Fruit fly (Drosophila melanogaster): Measurements from ENCODE around the gene AdipoR.

AdipoR gene

DNA sequence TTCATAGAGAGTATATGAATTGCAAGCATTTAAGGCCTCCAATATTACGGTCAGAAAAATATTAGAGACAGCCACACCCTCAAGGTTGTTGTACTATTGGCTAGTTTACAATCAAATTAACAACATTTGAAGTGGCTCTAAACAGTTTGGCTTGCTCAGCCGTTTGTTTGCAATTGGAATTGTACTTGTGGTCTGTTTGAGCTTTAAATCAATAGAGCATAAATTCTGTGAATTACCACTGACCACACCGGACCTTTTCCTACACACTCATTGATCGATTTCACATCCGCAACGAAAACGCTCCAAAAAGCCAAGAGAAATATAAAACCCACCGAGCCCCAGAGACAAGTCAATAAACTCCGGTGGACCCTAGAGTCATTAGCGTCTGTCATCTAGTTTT, 25.9 kb upstream of the AdipoR start:
- TF ChIP-seq Hr83 (GFP tag; optimal IDR thresholded peaks at IDR 0.05; ENCODE audit: poor library complexity, severe bottlenecking) (no peak), jim (GFP tag; optimal IDR thresholded peaks at IDR 0.05) (no peak), brk (GFP tag; optimal IDR thresholded peaks at IDR 0.05) (no peak), CG32264 (GFP tag; optimal IDR thresholded peaks at IDR 0.05) (no peak), CrebA (GFP tag; optimal IDR thresholded peaks at IDR 0.05; ENCODE audit: borderline replicate concordance) (no peak), Hnf4 (GFP tag; optimal IDR thresholded peaks at IDR 0.05) (no peak), usp (GFP tag; optimal IDR thresholded peaks at IDR 0.05) (no peak), sv (GFP tag; optimal IDR thresholded peaks at IDR 0.05) (no peak), foxo (GFP tag; optimal IDR thresholded peaks at IDR 0.05) (no peak), HLH106 (tag; optimal IDR thresholded peaks at IDR 0.05) (no peak), Dfd (GFP tag; optimal IDR thresholded peaks at IDR 0.05) (no peak), CG9705 (GFP tag; optimal IDR thresholded peaks at IDR 0.05) (no peak)

DNA sequence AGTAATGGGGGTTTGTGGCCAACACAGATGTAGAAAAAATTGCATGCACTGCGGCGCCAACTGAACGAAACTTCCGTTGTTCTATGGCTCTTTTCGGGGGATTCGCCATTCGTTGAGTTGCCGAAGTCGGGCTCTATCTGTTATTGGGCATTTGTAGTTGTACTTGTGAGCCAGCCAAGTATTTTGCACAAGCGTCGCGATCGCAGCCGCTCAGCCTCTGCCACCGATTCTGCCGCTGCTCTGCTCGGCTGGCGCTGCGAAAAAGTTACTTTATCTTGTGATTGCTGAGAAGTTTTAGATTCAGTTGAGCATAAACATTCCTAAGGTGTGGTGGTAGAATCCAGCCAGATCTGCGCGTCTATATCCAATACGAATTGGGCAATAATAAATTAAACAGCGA, 22.2 kb upstream of the AdipoR start, which contains the start of gene CG33110:
CG33110 (plus strand) TSS at position 301 of the 400 bp plus-strand sequence.
- TF ChIP-seq ey (GFP tag; optimal IDR thresholded peaks at IDR 0.05) (no peak), dmrt93B (GFP tag; optimal IDR thresholded peaks at IDR 0.05) (no peak), Vsx2 (GFP tag; optimal IDR thresholded peaks at IDR 0.05; ENCODE audit: partially characterized antibody) (no peak), psq (GFP tag; optimal IDR thresholded peaks at IDR 0.05) (no peak), tai (GFP tag; optimal IDR thresholded peaks at IDR 0.05) (no peak), CG9705 (GFP tag; optimal IDR thresholded peaks at IDR 0.05) (no peak), Mio (GFP tag; optimal IDR thresholded peaks at IDR 0.05) (no peak), Jra (GFP tag; optimal IDR thresholded peaks at IDR 0.05) (no peak), dsf (GFP tag; optimal IDR thresholded peaks at IDR 0.05; ENCODE audit: borderline replicate concordance) (no peak), HLH106 (tag; optimal IDR thresholded peaks at IDR 0.05) (no peak), br (GFP tag; optimal IDR thresholded peaks at IDR 0.05) (no peak), lola (GFP tag; optimal IDR thresholded peaks at IDR 0.05) (no peak), Myc (optimal IDR thresholded peaks at IDR 0.05) (no peak), woc (GFP tag; optimal IDR thresholded peaks at IDR 0.05) (no peak)

DNA sequence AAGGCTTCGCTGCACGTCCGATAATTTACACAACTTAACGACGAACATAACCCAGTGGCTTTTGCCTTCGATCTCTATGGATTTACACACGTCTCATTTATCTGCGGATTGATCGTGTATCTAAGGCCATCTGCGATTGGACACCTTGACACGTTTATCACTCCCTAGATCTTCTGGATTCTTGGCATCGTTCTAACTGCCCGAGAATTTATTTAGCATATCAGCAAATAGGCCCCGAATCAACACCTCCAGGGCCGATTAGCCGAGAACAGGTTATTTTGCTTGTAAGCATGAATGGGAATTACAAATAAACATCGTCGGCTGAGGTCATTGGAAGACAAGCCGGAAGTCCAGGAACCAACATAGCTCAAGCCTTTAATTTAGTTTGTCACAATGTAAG, 20.9 kb upstream of the AdipoR start:
- no peak for TF ChIP-seq Jra (GFP tag; optimal IDR thresholded peaks at IDR 0.05)
- no peak for TF ChIP-seq OdsH (GFP tag; optimal IDR thresholded peaks at IDR 0.05)
- TF ChIP-seq jim (GFP tag; optimal IDR thresholded peaks at IDR 0.05), result no peak
- no peak for TF ChIP-seq fru (GFP tag; optimal IDR thresholded peaks at IDR 0.05)
- no peak for TF ChIP-seq sv (GFP tag; optimal IDR thresholded peaks at IDR 0.05)
- no peak for TF ChIP-seq Myc (optimal IDR thresholded peaks at IDR 0.05)
- no peak for TF ChIP-seq lola (GFP tag; optimal IDR thresholded peaks at IDR 0.05)
- TF ChIP-seq br (GFP tag; optimal IDR thresholded peaks at IDR 0.05), result no peak
- no peak for TF ChIP-seq Hr83 (GFP tag; optimal IDR thresholded peaks at IDR 0.05; ENCODE audit: poor library complexity, severe bottlenecking)
- TF ChIP-seq psq (GFP tag; optimal IDR thresholded peaks at IDR 0.05), result no peak
- TF ChIP-seq Sp1 (GFP tag; optimal IDR thresholded peaks at IDR 0.05), result no peak
- no peak for TF ChIP-seq dsf (GFP tag; optimal IDR thresholded peaks at IDR 0.05; ENCODE audit: borderline replicate concordance)
- no peak for TF ChIP-seq pan (optimal IDR thresholded peaks at IDR 0.05)
- TF ChIP-seq Vsx2 (GFP tag; optimal IDR thresholded peaks at IDR 0.05; ENCODE audit: partially characterized antibody), result no peak
- TF ChIP-seq woc (GFP tag; optimal IDR thresholded peaks at IDR 0.05), result no peak
- TF ChIP-seq sage (GFP tag; optimal IDR thresholded peaks at IDR 0.05), result no peak
- no peak for TF ChIP-seq Rel (GFP tag; optimal IDR thresholded peaks at IDR 0.05)
- TF ChIP-seq Rel (tag; optimal IDR thresholded peaks at IDR 0.05), result no peak

DNA sequence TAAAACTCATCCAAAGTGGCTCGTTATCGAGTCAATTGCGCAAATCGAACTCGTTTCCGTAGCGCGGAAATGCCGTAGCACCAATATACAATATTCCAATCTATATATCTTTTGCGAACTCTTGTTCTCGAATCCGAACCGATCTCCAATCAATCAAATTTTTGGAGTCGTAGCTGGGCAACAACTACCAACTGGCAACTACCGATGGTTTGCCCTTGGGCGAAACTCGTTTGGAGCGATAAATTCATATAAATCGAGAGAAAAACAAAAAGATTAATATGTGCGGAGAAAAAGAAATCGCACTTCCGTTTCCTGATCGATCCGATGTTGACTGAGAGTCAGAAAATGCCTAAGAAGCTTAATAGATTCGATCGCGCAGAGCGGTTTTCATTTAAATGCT, 18.1 kb upstream of the AdipoR start:
- TF ChIP-seq psq (GFP tag; optimal IDR thresholded peaks at IDR 0.05) (no peak), Hr78 (GFP tag; optimal IDR thresholded peaks at IDR 0.05) (no peak), h (GFP tag; optimal IDR thresholded peaks at IDR 0.05) (no peak), Mio (GFP tag; optimal IDR thresholded peaks at IDR 0.05) (no peak), woc (GFP tag; optimal IDR thresholded peaks at IDR 0.05) (no peak), N (GFP tag; optimal IDR thresholded peaks at IDR 0.05) (no peak), sv (GFP tag; optimal IDR thresholded peaks at IDR 0.05) (no peak), brk (GFP tag; optimal IDR thresholded peaks at IDR 0.05) (no peak)

DNA sequence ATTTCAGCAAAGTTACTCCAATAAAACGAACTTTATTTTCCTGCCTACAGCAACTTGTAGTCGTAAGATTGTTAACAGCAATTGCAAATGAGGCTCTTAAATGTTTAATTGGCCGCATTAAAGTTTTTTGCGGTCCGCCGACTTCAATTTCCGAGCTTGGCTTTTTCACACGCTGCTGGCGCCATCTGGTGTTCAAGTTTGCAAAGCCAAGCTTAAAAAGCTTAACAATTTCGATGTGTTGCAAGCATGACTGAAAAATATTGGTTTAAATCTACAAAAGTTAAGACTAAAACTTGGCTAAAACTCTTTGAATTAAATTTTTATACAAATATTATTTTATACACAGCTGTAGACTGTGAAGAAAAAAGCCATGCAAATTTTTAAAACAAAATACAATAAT, 17.1 kb upstream of the AdipoR start:
- no peak for TF ChIP-seq jim (GFP tag; optimal IDR thresholded peaks at IDR 0.05)
- TF ChIP-seq CrebA (GFP tag; optimal IDR thresholded peaks at IDR 0.05; ENCODE audit: borderline replicate concordance), result no peak
- TF ChIP-seq dl (GFP tag; optimal IDR thresholded peaks at IDR 0.05; ENCODE audit: insufficient read depth in 1 of 2, partially characterized antibody in 2 of 2), result no peak
- no peak for TF ChIP-seq Hr83 (GFP tag; optimal IDR thresholded peaks at IDR 0.05; ENCODE audit: poor library complexity, severe bottlenecking)
- no peak for TF ChIP-seq GATAd (GFP tag; optimal IDR thresholded peaks at IDR 0.05)
- no peak for TF ChIP-seq dsf (GFP tag; optimal IDR thresholded peaks at IDR 0.05; ENCODE audit: borderline replicate concordance)
- TF ChIP-seq rgr (GFP tag; optimal IDR thresholded peaks at IDR 0.05), result no peak
- TF ChIP-seq Dfd (GFP tag; optimal IDR thresholded peaks at IDR 0.05), result no peak
- TF ChIP-seq ey (GFP tag; optimal IDR thresholded peaks at IDR 0.05), result no peak
- TF ChIP-seq OdsH (GFP tag; optimal IDR thresholded peaks at IDR 0.05), result no peak
- no peak for TF ChIP-seq sv (GFP tag; optimal IDR thresholded peaks at IDR 0.05)
- no peak for TF ChIP-seq h (GFP tag; optimal IDR thresholded peaks at IDR 0.05)
- no peak for TF ChIP-seq foxo (GFP tag; optimal IDR thresholded peaks at IDR 0.05)
- TF ChIP-seq Hnf4 (GFP tag; optimal IDR thresholded peaks at IDR 0.05), result no peak
- TF ChIP-seq lola (GFP tag; optimal IDR thresholded peaks at IDR 0.05), result no peak

Data from whole organism, wandering third instar larva.